Fruit fly (Drosophila melanogaster): Measurements from ENCODE around the gene Trm7-34.

Gene Trm7-34

dm6 chr3R:21156572-21157480, 23.1 kb upstream of the Trm7-34 start:
- peak; percentile 16 for TF ChIP-seq Sp1 (GFP tag; optimal IDR thresholded peaks at IDR 0.05)
- TF ChIP-seq Hr83 (GFP tag; optimal IDR thresholded peaks at IDR 0.05; ENCODE audit: poor library complexity, severe bottlenecking), result peak; percentile 16
- TF ChIP-seq dl (GFP tag; optimal IDR thresholded peaks at IDR 0.05; ENCODE audit: insufficient read depth in 1 of 2, partially characterized antibody in 2 of 2), result no peak
- TF ChIP-seq CrebA (GFP tag; optimal IDR thresholded peaks at IDR 0.05; ENCODE audit: borderline replicate concordance), result peak; percentile 44
- TF ChIP-seq Vsx2 (GFP tag; optimal IDR thresholded peaks at IDR 0.05; ENCODE audit: partially characterized antibody), result peak; percentile 59
- no peak for TF ChIP-seq dmrt93B (GFP tag; optimal IDR thresholded peaks at IDR 0.05)
- TF ChIP-seq sage (GFP tag; optimal IDR thresholded peaks at IDR 0.05), result peak; percentile 8

dm6 chr3R:21155931-21156488, 22.3 kb upstream of the Trm7-34 start:
- no peak for TF ChIP-seq Rel (GFP tag; optimal IDR thresholded peaks at IDR 0.05)
- TF ChIP-seq Rel (tag; optimal IDR thresholded peaks at IDR 0.05), result peak; percentile 29
- peak; percentile 16 for TF ChIP-seq Hnf4 (GFP tag; optimal IDR thresholded peaks at IDR 0.05)
- peak; percentile 13 for TF ChIP-seq h (GFP tag; optimal IDR thresholded peaks at IDR 0.05)
- no peak for TF ChIP-seq Sp1 (GFP tag; optimal IDR thresholded peaks at IDR 0.05)
- TF ChIP-seq dl (GFP tag; optimal IDR thresholded peaks at IDR 0.05; ENCODE audit: insufficient read depth in 1 of 2, partially characterized antibody in 2 of 2), result peak in 1 of 2 experiments; percentile 5
- TF ChIP-seq usp (GFP tag; optimal IDR thresholded peaks at IDR 0.05), result no peak
- TF ChIP-seq Dif (GFP tag; optimal IDR thresholded peaks at IDR 0.05; ENCODE audit: partially characterized antibody), result peak; percentile 83

dm6 chr3R:21154130-21154529, 20.4 kb upstream of the Trm7-34 start:
- TF ChIP-seq ey (GFP tag; optimal IDR thresholded peaks at IDR 0.05) (no peak), h (GFP tag; optimal IDR thresholded peaks at IDR 0.05) (peak; percentile 49)

- TF ChIP-seq Vsx2 (GFP tag; optimal IDR thresholded peaks at IDR 0.05; ENCODE audit: partially characterized antibody) (peak; percentile 57), Sp1 (GFP tag; optimal IDR thresholded peaks at IDR 0.05) (peak; percentile 86), Rel (GFP tag; optimal IDR thresholded peaks at IDR 0.05) (peak; percentile 78), Rel (tag; optimal IDR thresholded peaks at IDR 0.05) (peak; percentile 47), brk (GFP tag; optimal IDR thresholded peaks at IDR 0.05) (peak; percentile 65), OdsH (GFP tag; optimal IDR thresholded peaks at IDR 0.05) (no peak), Dfd (GFP tag; optimal IDR thresholded peaks at IDR 0.05) (no peak), psq (GFP tag; optimal IDR thresholded peaks at IDR 0.05) (peak; percentile 3), dl (GFP tag; optimal IDR thresholded peaks at IDR 0.05; ENCODE audit: insufficient read depth in 1 of 2, partially characterized antibody in 2 of 2) (peak; percentile 80 to 84), ey (GFP tag; optimal IDR thresholded peaks at IDR 0.05) (no peak), dsf (GFP tag; optimal IDR thresholded peaks at IDR 0.05; ENCODE audit: borderline replicate concordance) (no peak), usp (GFP tag; optimal IDR thresholded peaks at IDR 0.05) (no peak), HLH106 (tag; optimal IDR thresholded peaks at IDR 0.05) (no peak), Hr83 (GFP tag; optimal IDR thresholded peaks at IDR 0.05; ENCODE audit: poor library complexity, severe bottlenecking) (no peak), sage (GFP tag; optimal IDR thresholded peaks at IDR 0.05) (peak; percentile 60), Dif (GFP tag; optimal IDR thresholded peaks at IDR 0.05; ENCODE audit: partially characterized antibody) (peak; percentile 78), br (GFP tag; optimal IDR thresholded peaks at IDR 0.05) (peak; percentile 34), CrebA (GFP tag; optimal IDR thresholded peaks at IDR 0.05; ENCODE audit: borderline replicate concordance) (peak; percentile 89), foxo (GFP tag; optimal IDR thresholded peaks at IDR 0.05) (no peak), Hnf4 (GFP tag; optimal IDR thresholded peaks at IDR 0.05) (no peak), tai (GFP tag; optimal IDR thresholded peaks at IDR 0.05) (no peak), woc (GFP tag; optimal IDR thresholded peaks at IDR 0.05) (peak; percentile 33), Abd-B (GFP tag; optimal IDR thresholded peaks at IDR 0.05) (no peak), CG9705 (GFP tag; optimal IDR thresholded peaks at IDR 0.05) (no peak)
These were observed 19.2 kb upstream of the Trm7-34 start for dm6 chr3R:21152856-21153278.
